Worm (Caenorhabditis elegans) whole organism, L1 larva: ENCODE measurements around the gene nhr-61.

Experiments used
- F16B12.6 ChIP-seq: fragments of 150-350 bp; optimal IDR thresholded peaks from 2 replicates; lab custom pipeline; 2014; ENCODE audit warnings: missing biosample characterization, missing genetic modification characterization
- Y116A8C.19 ChIP-seq: sonication (generic microtip); optimal IDR thresholded peaks from 2 replicates; lab custom pipeline; 2016; ENCODE audit warnings: missing compliant biosample characterization, missing genetic modification characterization, borderline replicate concordance
- alr-1 ChIP-seq: fragments of 200-800 bp; sonication (Bioruptor generic); optimal IDR thresholded peaks from 2 replicates; lab custom pipeline; 2018; ENCODE audit warnings: borderline replicate concordance, mild to moderate bottlenecking, missing genetic modification characterization, missing compliant biosample characterization
- ama-1 ChIP-seq: fragments of 150-350 bp; optimal IDR thresholded peaks from 2 replicates; lab custom pipeline; 2014
- ceh-88 ChIP-seq: fragments of 200-800 bp; sonication (Bioruptor generic); IDR thresholded peaks from 2 replicates; pipeline ENCODE4 v1.3.6; 2022; ENCODE audit warnings: missing genetic modification characterization, missing compliant biosample characterization
- efl-1 ChIP-seq, 4 experiments: fragments of 150-350 bp; optimal IDR thresholded peaks in 3 of 4; peaks in 1 of 4; 1 replicate in 1 of 4; 2 replicates in 3 of 4; lab custom pipeline; 2014; ENCODE audit warnings: missing biosample characterization in 2 of 4, missing genetic modification characterization in 2 of 4, missing genetic modification reagents in 2 of 4
- efl-3 ChIP-seq: fragments of 200-800 bp; sonication (Bioruptor generic); optimal IDR thresholded peaks from 2 replicates; lab custom pipeline; 2018; ENCODE audit warnings: mild to moderate bottlenecking, missing genetic modification characterization, missing compliant biosample characterization
- egl-27 ChIP-seq, 2 experiments: fragments of 150-350 bp in 1 of 2; sonication (generic microtip); optimal IDR thresholded peaks; 3 replicates each; lab custom pipeline; 2017 to 2018; ENCODE audit warnings: missing biosample characterization in 2 of 2, missing genetic modification characterization in 2 of 2, missing genetic modification reagents in 2 of 2
- elt-2 ChIP-seq: sonication (generic microtip); optimal IDR thresholded peaks from 2 replicates; lab custom pipeline; 2016; ENCODE audit warnings: missing genetic modification characterization, mild to moderate bottlenecking, inconsistent platforms, missing compliant biosample characterization, missing genetic modification reagents
- elt-3 ChIP-seq, 6 experiments: fragments of 150-350 bp in 1 of 6; sonication (generic microtip); optimal IDR thresholded peaks; 2 replicates each; lab custom pipeline; 2017 to 2018; ENCODE audit warnings: missing biosample characterization in 6 of 6, missing genetic modification characterization in 6 of 6, inconsistent platforms in 1 of 6
- fkh-4 ChIP-seq: sonication (generic microtip); optimal IDR thresholded peaks from 2 replicates; lab custom pipeline; 2016; ENCODE audit warnings: missing compliant biosample characterization, missing genetic modification characterization, borderline replicate concordance
- fkh-8 ChIP-seq: sonication (generic microtip); optimal IDR thresholded peaks from 2 replicates; lab custom pipeline; 2016; ENCODE audit warnings: mild to moderate bottlenecking, missing genetic modification characterization, missing compliant biosample characterization
- hlh-17 ChIP-seq: fragments of 200-800 bp; sonication (Bioruptor generic); optimal IDR thresholded peaks from 2 replicates; lab custom pipeline; 2018; ENCODE audit warnings: missing genetic modification characterization, mild to moderate bottlenecking, missing compliant biosample characterization, moderate library complexity, borderline replicate concordance
- hlh-4 ChIP-seq: sonication (generic microtip); optimal IDR thresholded peaks from 2 replicates; lab custom pipeline; 2016; ENCODE audit warnings: mild to moderate bottlenecking, missing genetic modification characterization, missing compliant biosample characterization
- irx-1 ChIP-seq: sonication (generic microtip); optimal IDR thresholded peaks from 2 replicates; lab custom pipeline; 2016; ENCODE audit warnings: missing genetic modification characterization, missing compliant biosample characterization
- isw-1 ChIP-seq: fragments of 200-800 bp; sonication (Bioruptor generic); IDR thresholded peaks from 2 replicates; pipeline ENCODE4 v1.3.6; 2022; ENCODE audit warnings: missing genetic modification characterization, missing compliant biosample characterization
- lin-14 ChIP-seq: fragments of 200-800 bp; sonication (Bioruptor generic); optimal IDR thresholded peaks from 2 replicates; lab custom pipeline; 2018; ENCODE audit warnings: mild to moderate bottlenecking, missing genetic modification characterization, moderate library complexity, missing compliant biosample characterization
- lin-15B ChIP-seq: fragments of 150-350 bp; sonication (generic microtip); optimal IDR thresholded peaks from 3 replicates; lab custom pipeline; 2014; ENCODE audit warnings: missing biosample characterization, missing genetic modification characterization
- lir-3 ChIP-seq: sonication (generic microtip); optimal IDR thresholded peaks from 2 replicates; lab custom pipeline; 2016; ENCODE audit warnings: mild to moderate bottlenecking, missing genetic modification characterization, moderate library complexity, missing compliant biosample characterization; ENCODE audit not compliant: poor library complexity
- mab-9 ChIP-seq: fragments of 200-800 bp; sonication (Bioruptor generic); IDR thresholded peaks from 2 replicates; pipeline ENCODE4 v1.3.6; 2022; ENCODE audit warnings: missing genetic modification reagents, missing genetic modification characterization, missing compliant biosample characterization
- mdl-1 ChIP-seq, 2 experiments: fragments of 150-350 bp; optimal IDR thresholded peaks; 2 replicates each; lab custom pipeline; 2014 to 2017; ENCODE audit warnings: missing biosample characterization in 2 of 2, missing genetic modification characterization in 2 of 2, inconsistent platforms in 1 of 2
- mef-2 ChIP-seq: fragments of 150-350 bp; optimal IDR thresholded peaks from 2 replicates; lab custom pipeline; 2014; ENCODE audit warnings: missing biosample characterization, missing genetic modification characterization
- mep-1 ChIP-seq: fragments of 150-350 bp; optimal IDR thresholded peaks from 2 replicates; lab custom pipeline; 2014; ENCODE audit warnings: missing biosample characterization, missing genetic modification characterization
- nhr-12 ChIP-seq: sonication (generic microtip); optimal IDR thresholded peaks from 2 replicates; lab custom pipeline; 2017; ENCODE audit warnings: missing biosample characterization, missing genetic modification characterization
- nhr-20 ChIP-seq: sonication (generic microtip); optimal IDR thresholded peaks from 2 replicates; lab custom pipeline; 2016; ENCODE audit warnings: mild to moderate bottlenecking, missing genetic modification characterization, missing compliant biosample characterization
- nhr-28 ChIP-seq: fragments of 150-350 bp; optimal IDR thresholded peaks from 2 replicates; lab custom pipeline; 2014; ENCODE audit warnings: missing biosample characterization, missing genetic modification characterization
- nhr-71 ChIP-seq: sonication (generic microtip); optimal IDR thresholded peaks from 2 replicates; lab custom pipeline; 2016; ENCODE audit warnings: mild to moderate bottlenecking, missing genetic modification characterization, moderate library complexity, missing compliant biosample characterization
- nhr-77 ChIP-seq: fragments of 150-350 bp; optimal IDR thresholded peaks from 2 replicates; lab custom pipeline; 2014; ENCODE audit warnings: missing biosample characterization, missing genetic modification characterization
- nhr-84 ChIP-seq: sonication (generic microtip); optimal IDR thresholded peaks from 2 replicates; lab custom pipeline; 2017; ENCODE audit warnings: missing biosample characterization, missing genetic modification characterization
- nhr-85 ChIP-seq: sonication (generic microtip); peaks from one replicate; lab custom pipeline; 2016; ENCODE audit warnings: missing genetic modification characterization, inconsistent platforms, missing compliant biosample characterization
- pqm-1 ChIP-seq: sonication (generic microtip); optimal IDR thresholded peaks from 3 replicates; lab custom pipeline; 2017; ENCODE audit warnings: missing biosample characterization, missing genetic modification characterization
- rnt-1 ChIP-seq: sonication (generic microtip); optimal IDR thresholded peaks from 2 replicates; lab custom pipeline; 2016; ENCODE audit warnings: mild to moderate bottlenecking, missing genetic modification characterization, moderate library complexity, missing compliant biosample characterization
- snu-23 ChIP-seq: sonication (generic microtip); optimal IDR thresholded peaks from 2 replicates; lab custom pipeline; 2016; ENCODE audit warnings: missing genetic modification characterization, missing compliant biosample characterization
- sox-4 ChIP-seq: sonication (generic microtip); optimal IDR thresholded peaks from 2 replicates; lab custom pipeline; 2016; ENCODE audit warnings: missing genetic modification characterization, missing compliant biosample characterization
- sup-37 ChIP-seq: fragments of 200-800 bp; sonication (Bioruptor generic); optimal IDR thresholded peaks from 2 replicates; lab custom pipeline; 2018; ENCODE audit warnings: mild to moderate bottlenecking, missing genetic modification characterization, missing compliant biosample characterization
- tbx-2 ChIP-seq: sonication (generic microtip); optimal IDR thresholded peaks from 2 replicates; lab custom pipeline; 2016; ENCODE audit warnings: missing genetic modification characterization, missing compliant biosample characterization
- unc-130 ChIP-seq: fragments of 150-350 bp; optimal IDR thresholded peaks from 2 replicates; lab custom pipeline; 2017; ENCODE audit warnings: missing biosample characterization, missing genetic modification characterization, inconsistent platforms
- unc-62 ChIP-seq: fragments of 150-350 bp; optimal IDR thresholded peaks from 2 replicates; lab custom pipeline; 2014; ENCODE audit warnings: missing biosample characterization, missing genetic modification reagents, missing genetic modification characterization
- unc-86 ChIP-seq: sonication (generic microtip); optimal IDR thresholded peaks from 2 replicates; lab custom pipeline; 2016; ENCODE audit warnings: missing genetic modification characterization, missing compliant biosample characterization
- unc-98 ChIP-seq: fragments of 200-800 bp; sonication (Bioruptor generic); IDR thresholded peaks from 2 replicates; pipeline ENCODE4 v1.3.6; 2022; ENCODE audit warnings: missing genetic modification characterization, missing compliant biosample characterization
- vab-15 ChIP-seq: sonication (generic microtip); optimal IDR thresholded peaks from 2 replicates; lab custom pipeline; 2017; ENCODE audit warnings: missing genotype, mild to moderate bottlenecking, missing genetic modification characterization, missing compliant biosample characterization
- ztf-11 ChIP-seq, 2 experiments: sonication (generic microtip); optimal IDR thresholded peaks; 2 replicates each; lab custom pipeline; 2016 to 2017; ENCODE audit warnings: missing genetic modification characterization in 2 of 2, missing biosample characterization in 1 of 2, missing compliant biosample characterization in 1 of 2

nhr-61 gene

DNA sequence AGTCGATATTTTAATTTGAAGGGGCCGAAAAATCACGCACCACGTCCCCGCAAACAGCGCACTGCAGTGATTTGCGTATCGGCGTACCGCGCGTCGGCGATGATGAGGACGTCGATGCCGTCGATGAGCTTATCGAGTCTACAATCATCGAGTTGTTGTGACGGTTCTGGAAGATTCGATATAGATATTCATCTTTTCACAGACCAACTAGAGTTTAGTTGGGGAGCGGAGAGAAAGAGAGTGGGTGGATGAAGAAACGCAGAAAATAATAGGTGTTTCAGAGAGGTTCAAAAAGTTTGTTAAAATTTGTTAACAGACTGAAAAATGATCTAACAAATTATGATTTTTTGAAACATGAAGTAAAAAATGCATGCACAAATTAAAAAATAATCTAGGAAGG, at the start of gene nhr-61:
Gene nhr-61, minus strand, starts transcription at position 168 of the 400 bp plus-strand sequence.
- no peak for TF ChIP-seq lir-3 (tag; lab: Kevin White, UChicago)
- TF ChIP-seq ztf-11 (tag; optimal IDR thresholded peaks at IDR 0.05; lab: Kevin White, UChicago) = no peak
- TF ChIP-seq nhr-20 (tag; lab: Kevin White, UChicago) = peak; percentile 91
- TF ChIP-seq fkh-8 (tag; lab: Kevin White, UChicago) = no peak
- peak; percentile 84 for TF ChIP-seq nhr-85 (tag; lab: Kevin White, UChicago)
- TF ChIP-seq mep-1 (tag; lab: Kevin White, UChicago) = peak; percentile 19
- TF ChIP-seq unc-98 (GFP tag; lab: Robert Waterston, UW) = no peak
- no peak for TF ChIP-seq alr-1 (tag; lab: Kevin White, UChicago)
- TF ChIP-seq efl-3 = no peak
- no peak for TF ChIP-seq ama-1 (lab: Kevin White, UChicago)
- TF ChIP-seq vab-15 (tag; lab: Kevin White, UChicago) = no peak
- no peak for TF ChIP-seq ceh-88
- no peak for TF ChIP-seq unc-86 (tag; lab: Kevin White, UChicago)

- TF ChIP-seq nhr-28 = no peak
- TF ChIP-seq hlh-17 (GFP tag; lab: Kevin White, UChicago) = no peak
- no peak for TF ChIP-seq nhr-71 (tag; lab: Kevin White, UChicago)
- no peak for TF ChIP-seq irx-1 (tag; lab: Kevin White, UChicago)
- TF ChIP-seq mdl-1 (tag; optimal IDR thresholded peaks at IDR 0.05; lab: Kevin White, UChicago) = no peak
- TF ChIP-seq lin-15B (tag; lab: Kevin White, UChicago) = no peak
- no peak for TF ChIP-seq ztf-11 (tag; optimal IDR thresholded peaks at IDR 0.05; lab: Kevin White, UChicago)
- no peak for TF ChIP-seq alr-1 (tag; lab: Kevin White, UChicago)
- TF ChIP-seq unc-62 (GFP tag; lab: Kevin White, UChicago) = no peak
- TF ChIP-seq sox-4 (tag; lab: Kevin White, UChicago) = no peak
- TF ChIP-seq Y116A8C.19 (tag; lab: Kevin White, UChicago) = no peak
- no peak for TF ChIP-seq efl-1 (optimal IDR thresholded peaks at IDR 0.05; lab: Kevin White, UChicago)
- TF ChIP-seq efl-1 (GFP tag; optimal IDR thresholded peaks at IDR 0.05 in 1 of 2; lab: Kevin White, UChicago) = no peak
- no peak for TF ChIP-seq lin-14 (GFP tag; lab: Kevin White, UChicago)
- no peak for TF ChIP-seq unc-130
- TF ChIP-seq F16B12.6 (tag; lab: Kevin White, UChicago) = no peak
- TF ChIP-seq egl-27 (tag; optimal IDR thresholded peaks at IDR 0.05; lab: Kevin White, UChicago) = no peak
These were observed 49.2 kb upstream of the nhr-61 start for ce11 chrII:14867530-14867929.

DNA sequence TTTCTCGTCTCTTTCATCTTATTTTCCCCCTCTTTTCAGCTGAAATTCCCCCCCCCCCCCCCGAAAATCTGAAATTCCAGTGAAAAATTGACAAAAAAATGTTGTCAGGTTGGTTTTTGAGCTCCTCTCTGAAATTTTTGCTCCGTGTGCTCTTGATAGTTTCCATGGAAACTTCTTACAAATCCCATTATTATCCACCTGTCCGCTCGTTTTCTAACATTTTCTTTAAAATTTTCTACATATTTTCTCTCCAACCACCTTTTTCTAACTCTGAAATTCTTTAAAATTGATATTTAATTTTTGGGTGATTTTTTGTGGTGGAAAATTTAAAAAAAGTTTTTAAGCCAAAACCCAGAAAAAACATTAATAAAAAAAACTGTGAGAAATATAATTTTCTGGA, 48.3 kb upstream of the nhr-61 start, which contains the start of gene gpx-2:
Gene gpx-2, plus strand, starts transcription at position 99 of the 400 bp plus-strand sequence.
- TF ChIP-seq elt-2 (tag; lab: Kevin White, UChicago) (peak; percentile 11), nhr-85 (tag; lab: Kevin White, UChicago) (peak; percentile 34), mef-2 (no peak)

DNA sequence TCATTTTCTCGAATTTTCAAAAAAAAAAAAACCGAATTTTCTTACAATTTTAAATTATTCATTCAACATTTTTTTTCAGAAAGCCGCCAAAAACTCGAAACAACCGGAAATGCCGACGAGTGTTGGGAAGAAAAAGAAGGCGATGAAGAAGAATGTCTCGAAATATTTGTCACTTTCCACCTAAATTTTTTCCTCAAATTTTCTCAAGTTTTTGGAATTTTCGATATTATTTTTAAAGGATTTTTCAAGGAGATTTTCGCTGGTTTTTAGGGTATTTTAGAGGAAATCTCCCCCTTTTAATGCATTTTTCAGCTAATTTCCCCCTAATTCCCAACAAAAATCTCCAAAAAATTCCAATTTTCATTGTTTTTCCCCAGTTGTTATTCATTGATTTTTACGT, 47.8 kb upstream of the nhr-61 start:
- TF ChIP-seq isw-1 (no peak), vab-15 (tag; lab: Kevin White, UChicago) (no peak), tbx-2 (no peak), elt-3 (tag; optimal IDR thresholded peaks at IDR 0.05; lab: Kevin White, UChicago) (no peak), snu-23 (GFP tag; lab: Kevin White, UChicago) (no peak), sup-37 (no peak), unc-130 (no peak), nhr-12 (tag; lab: Kevin White, UChicago) (no peak), nhr-84 (tag; lab: Kevin White, UChicago) (no peak), mep-1 (tag; lab: Kevin White, UChicago) (no peak), alr-1 (tag; lab: Kevin White, UChicago) (no peak), efl-3 (no peak), hlh-4 (tag; lab: Kevin White, UChicago) (no peak), fkh-4 (tag; lab: Kevin White, UChicago) (no peak), mab-9 (GFP tag; lab: Robert Waterston, UW) (no peak), pqm-1 (no peak), nhr-77 (no peak), rnt-1 (tag; lab: Kevin White, UChicago) (no peak)
